Worm (Caenorhabditis elegans): ENCODE results near the gene R05H11.1.

The R05H11.1 gene

ce11 chrIII:6805397-6805796 lies 10.0 kb downstream of the R05H11.1 start (continued):
- peak; percentile 35 for TF ChIP-seq snpc-1.3 (tag; optimal IDR thresholded peaks at IDR 0.05; ENCODE audit: insufficient read depth)
- no peak for TF ChIP-seq nhr-120 (GFP tag; IDR thresholded peaks at IDR 0.05)
- TF ChIP-seq F57A8.1 (GFP tag; optimal IDR thresholded peaks at IDR 0.05), result no peak

- TF ChIP-seq nhr-27 (tag; optimal IDR thresholded peaks at IDR 0.05), result no peak
- 0 out of 2 replicates have a peak, but pooled peaks have one; percentile 20 for TF ChIP-seq cebp-1 (GFP tag; IDR thresholded peaks at IDR 0.05)
- TF ChIP-seq cebp-1 (tag; optimal IDR thresholded peaks at IDR 0.05), result peak; percentile 85
These were observed 21.5 kb downstream of the R05H11.1 start, which contains the start of gene F28F5.4 for ce11 chrIII:6816930-6817329. F28F5.4 (minus strand) TSS chrIII:6817033.

ce11 chrIII:6818037-6818436 lies 22.6 kb downstream of the R05H11.1 start:
- TF ChIP-seq egl-44 (GFP tag; IDR thresholded peaks at IDR 0.05) (0 out of 2 replicates have a peak, but pooled peaks have one; percentile 17), ZK185.1 (tag; optimal IDR thresholded peaks at IDR 0.05; ENCODE audit: poor library complexity, severe bottlenecking) (no peak), nhr-80 (tag; optimal IDR thresholded peaks at IDR 0.05) (peak; percentile 25)

- peak; percentile 43 for TF ChIP-seq nhr-80 (tag; optimal IDR thresholded peaks at IDR 0.05)
- TF ChIP-seq madf-3 (GFP tag; IDR thresholded peaks at IDR 0.05), result no peak
These were observed 24.0 kb downstream of the R05H11.1 start, which contains the start of gene F28F5.6 for ce11 chrIII:6819322-6819901. F28F5.6 (minus strand) TSS chrIII:6819372.

- TF ChIP-seq lsl-1 (GFP tag; optimal IDR thresholded peaks at IDR 0.05), result no peak
- 0 out of 2 replicates have a peak, but pooled peaks have one; percentile 31 for TF ChIP-seq hmg-1.2 (GFP tag; IDR thresholded peaks at IDR 0.05)
- no peak for TF ChIP-seq B0336.3 (GFP tag; IDR thresholded peaks at IDR 0.05)
- no peak for TF ChIP-seq lin-54 (GFP tag; optimal IDR thresholded peaks at IDR 0.05)
- TF ChIP-seq mel-28 (tag; optimal IDR thresholded peaks at IDR 0.05; ENCODE audit: borderline replicate concordance), result no peak
These were observed 25.0 kb downstream of the R05H11.1 start, which contains the start of gene ten-1 for ce11 chrIII:6820343-6820985. ten-1 (plus strand) TSS chrIII:6820935.

- no peak for TF ChIP-seq hlh-12 (tag; optimal IDR thresholded peaks at IDR 0.05)
- no peak for TF ChIP-seq hsf-1 (GFP tag; IDR thresholded peaks at IDR 0.05)
- TF ChIP-seq mel-28 (tag; optimal IDR thresholded peaks at IDR 0.05; ENCODE audit: borderline replicate concordance), result no peak
- no peak for TF ChIP-seq lin-35 (GFP tag; optimal IDR thresholded peaks at IDR 0.05)
- no peak for TF ChIP-seq him-1 (tag; optimal IDR thresholded peaks at IDR 0.05)
- no peak for TF ChIP-seq nfya-1 (tag; optimal IDR thresholded peaks at IDR 0.05; ENCODE audit: borderline replicate concordance, insufficient read depth)
- no peak for TF ChIP-seq sdz-38 (tag; optimal IDR thresholded peaks at IDR 0.05)
These were observed 27.4 kb downstream of the R05H11.1 start for ce11 chrIII:6822790-6823189.

- TF ChIP-seq F52B5.7 (tag; optimal IDR thresholded peaks at IDR 0.05) (no peak), snpc-4 (GFP tag; optimal IDR thresholded peaks at IDR 0.05) (no peak), snpc-4 (tag; optimal IDR thresholded peaks at IDR 0.05) (no peak), lir-1 (GFP tag; conservative IDR thresholded peaks at IDR 0.05) (no peak), ets-4 (GFP tag; optimal IDR thresholded peaks at IDR 0.05) (no peak), nhr-27 (tag; optimal IDR thresholded peaks at IDR 0.05) (no peak), cebp-1 (GFP tag; IDR thresholded peaks at IDR 0.05) (no peak), cebp-1 (tag; optimal IDR thresholded peaks at IDR 0.05) (no peak), aptf-3 (GFP tag; IDR thresholded peaks at IDR 0.05) (no peak), snpc-3.4 (tag; optimal IDR thresholded peaks at IDR 0.05) (no peak), ztf-25 (GFP tag; IDR thresholded peaks at IDR 0.05) (no peak), efl-1 (GFP tag; optimal IDR thresholded peaks at IDR 0.05) (no peak), zim-3 (tag; optimal IDR thresholded peaks at IDR 0.05) (no peak), madf-3 (GFP tag; IDR thresholded peaks at IDR 0.05) (no peak), mes-4 (tag; optimal IDR thresholded peaks at IDR 0.05) (no peak), die-1 (tag; optimal IDR thresholded peaks at IDR 0.05) (no peak), let-607 (tag; optimal IDR thresholded peaks at IDR 0.05) (no peak), ZK185.1 (tag; optimal IDR thresholded peaks at IDR 0.05; ENCODE audit: poor library complexity, severe bottlenecking) (no peak), hmg-20 (GFP tag; IDR thresholded peaks at IDR 0.05) (no peak)
These were observed 30.7 kb downstream of the R05H11.1 start for ce11 chrIII:6826137-6826536.
